Fruit fly (Drosophila melanogaster) whole organism, wandering third instar larva: ENCODE data around the gene RpL34a.

ENCODE experiments used
- Abd-B ChIP-seq: fragments of >200 bp; optimal IDR thresholded peaks from 2 replicates; lab custom pipeline; 2017; ENCODE audit warnings: missing biosample characterization, missing genetic modification characterization
- Hr78 ChIP-seq: fragments of >200 bp; optimal IDR thresholded peaks from 2 replicates; lab custom pipeline; 2017; ENCODE audit warnings: missing biosample characterization, missing genetic modification characterization
- pan ChIP-seq: fragments of >200 bp; optimal IDR thresholded peaks from 2 replicates; lab custom pipeline; 2017
- psq ChIP-seq: fragments of 200-800 bp; sonication (Bioruptor generic); optimal IDR thresholded peaks from 3 replicates; lab custom pipeline; 2017; ENCODE audit warnings: missing biosample characterization, mild to moderate bottlenecking, missing genetic modification characterization, moderate library complexity
- woc ChIP-seq: sonication (Bioruptor generic); optimal IDR thresholded peaks from 2 replicates; lab custom pipeline; 2016; ENCODE audit warnings: missing biosample characterization, mild to moderate bottlenecking, missing genetic modification characterization

- TF ChIP-seq woc (no peak), pan (lab: Kevin White, UChicago) (no peak), Abd-B (GFP tag; lab: Kevin White, UChicago) (no peak), psq (GFP tag; lab: Kevin White, UChicago) (no peak), Hr78 (GFP tag; lab: Kevin White, UChicago) (no peak)
Measured at dm6 chr3R:26014262-26014833, 44.7 kb downstream of the RpL34a start, which contains the start of gene Kaz-m1.
